Worm (Caenorhabditis elegans): ENCODE data around the gene F32D8.5.

The F32D8.5 gene

DNA sequence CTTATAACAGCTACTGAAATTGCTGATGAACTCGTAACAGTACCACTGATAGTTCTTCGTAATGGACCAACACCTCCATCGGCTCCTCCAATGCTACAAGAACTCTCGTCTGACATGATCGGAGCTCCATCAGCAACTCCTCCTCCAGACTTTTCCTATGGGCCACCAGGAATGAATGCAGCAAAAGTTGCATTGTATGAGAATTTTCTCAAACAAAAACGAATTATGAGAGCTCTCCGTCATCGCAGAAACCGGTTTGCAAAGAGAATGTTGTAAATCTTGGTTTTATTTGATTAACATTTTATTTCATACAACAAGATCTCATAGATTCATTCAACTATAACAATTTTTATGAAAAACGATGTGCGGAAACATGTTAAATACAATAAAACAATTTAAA, 7.0 kb upstream of the F32D8.5 start:
- TF ChIP-seq elt-3 (tag; optimal IDR thresholded peaks at IDR 0.05) (no peak), tbx-8 (GFP tag; optimal IDR thresholded peaks at IDR 0.05) (no peak), snpc-4 (tag; optimal IDR thresholded peaks at IDR 0.05) (no peak), nhr-12 (tag; optimal IDR thresholded peaks at IDR 0.05) (no peak), zip-8 (tag; optimal IDR thresholded peaks at IDR 0.05) (no peak), sptf-1 (tag; optimal IDR thresholded peaks at IDR 0.05) (no peak), mep-1 (tag; optimal IDR thresholded peaks at IDR 0.05) (no peak), pha-4 (tag; optimal IDR thresholded peaks at IDR 0.05) (no peak), lin-13 (tag; optimal IDR thresholded peaks at IDR 0.05) (no peak), lsy-2 (tag; optimal IDR thresholded peaks at IDR 0.05) (no peak), unc-120 (tag; optimal IDR thresholded peaks at IDR 0.05; ENCODE audit: poor library complexity, severe bottlenecking) (no peak), ceh-39 (tag; optimal IDR thresholded peaks at IDR 0.05) (no peak), nhr-237 (tag; optimal IDR thresholded peaks at IDR 0.05) (no peak), ztf-11 (tag; optimal IDR thresholded peaks at IDR 0.05) (no peak), ces-1 (GFP tag; optimal IDR thresholded peaks at IDR 0.05) (no peak), cnd-1 (tag; optimal IDR thresholded peaks at IDR 0.05) (no peak), lin-32 (GFP tag; optimal IDR thresholded peaks at IDR 0.05) (no peak)

- TF ChIP-seq nhr-12 (tag; optimal IDR thresholded peaks at IDR 0.05) (no peak), snpc-4 (tag; optimal IDR thresholded peaks at IDR 0.05) (no peak), unc-62 (GFP tag; optimal IDR thresholded peaks at IDR 0.05) (no peak), ztf-11 (tag; optimal IDR thresholded peaks at IDR 0.05) (no peak), pha-4 (tag; optimal IDR thresholded peaks at IDR 0.05) (no peak), sem-2 (GFP tag; optimal IDR thresholded peaks at IDR 0.05) (no peak), unc-39 (tag; optimal IDR thresholded peaks at IDR 0.05) (no peak), ceh-39 (tag; optimal IDR thresholded peaks at IDR 0.05) (no peak), unc-120 (tag; optimal IDR thresholded peaks at IDR 0.05; ENCODE audit: poor library complexity, severe bottlenecking) (no peak), ceh-83 (GFP tag; optimal IDR thresholded peaks at IDR 0.05) (no peak), flh-1 (GFP tag; optimal IDR thresholded peaks at IDR 0.05) (no peak), ces-1 (GFP tag; optimal IDR thresholded peaks at IDR 0.05) (no peak), hlh-1 (tag; optimal IDR thresholded peaks at IDR 0.05) (no peak), elt-1 (tag; optimal IDR thresholded peaks at IDR 0.05; ENCODE audit: borderline replicate concordance, insufficient read depth) (no peak), M03D4.4 (tag; optimal IDR thresholded peaks at IDR 0.05) (no peak), zip-8 (tag; optimal IDR thresholded peaks at IDR 0.05) (no peak), ham-2 (GFP tag; optimal IDR thresholded peaks at IDR 0.05) (no peak), mep-1 (tag; optimal IDR thresholded peaks at IDR 0.05) (no peak), mls-2 (tag; optimal IDR thresholded peaks at IDR 0.05) (no peak), blmp-1 (tag; optimal IDR thresholded peaks at IDR 0.05) (no peak)
These were observed 6.4 kb upstream of the F32D8.5 start for ce11 chrV:10888153-10888552.

DNA sequence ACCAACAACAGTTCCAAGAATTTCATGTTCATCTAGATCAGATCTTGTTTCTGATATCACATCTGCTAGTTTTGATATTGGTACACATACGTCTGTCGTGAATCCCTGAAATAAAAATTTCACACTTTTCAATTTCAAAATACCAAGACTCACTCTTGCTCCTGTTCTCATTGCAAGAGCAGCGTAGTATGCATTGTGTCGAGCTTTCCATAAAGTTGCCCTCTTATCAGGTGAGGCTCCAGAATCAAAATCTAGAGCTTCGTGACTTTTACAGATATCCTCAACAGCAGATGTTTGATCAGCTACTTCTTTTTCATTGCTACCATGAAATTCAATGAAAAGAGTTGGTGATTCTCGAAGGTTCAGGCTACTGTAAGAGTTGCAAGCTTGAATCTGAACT, 5.6 kb upstream of the F32D8.5 start, which contains the start of gene F32D8.11:
Gene F32D8.11, minus strand, starts transcription at position 101 of the 400 bp plus-strand sequence.
- TF ChIP-seq ztf-11 (tag; optimal IDR thresholded peaks at IDR 0.05) (no peak), nhr-2 (tag; optimal IDR thresholded peaks at IDR 0.05) (no peak), hlh-1 (tag; optimal IDR thresholded peaks at IDR 0.05) (no peak), mab-5 (tag; optimal IDR thresholded peaks at IDR 0.05) (no peak), M03D4.4 (tag; optimal IDR thresholded peaks at IDR 0.05) (no peak), flh-1 (GFP tag; optimal IDR thresholded peaks at IDR 0.05) (no peak), elt-3 (tag; optimal IDR thresholded peaks at IDR 0.05) (no peak), cnd-1 (tag; optimal IDR thresholded peaks at IDR 0.05) (no peak), blmp-1 (tag; optimal IDR thresholded peaks at IDR 0.05) (no peak), pha-4 (tag; optimal IDR thresholded peaks at IDR 0.05) (no peak), unc-62 (GFP tag; optimal IDR thresholded peaks at IDR 0.05) (no peak), ham-2 (GFP tag; optimal IDR thresholded peaks at IDR 0.05) (no peak), ceh-83 (GFP tag; optimal IDR thresholded peaks at IDR 0.05) (no peak), tbx-8 (GFP tag; optimal IDR thresholded peaks at IDR 0.05) (no peak), bed-3 (GFP tag; optimal IDR thresholded peaks at IDR 0.05) (no peak), nhr-76 (tag; optimal IDR thresholded peaks at IDR 0.05) (no peak)

ce11 chrV:10889774-10890173, 4.8 kb upstream of the F32D8.5 start:
- TF ChIP-seq nhr-76 (tag; optimal IDR thresholded peaks at IDR 0.05) (no peak), drap-1 (GFP tag; optimal IDR thresholded peaks at IDR 0.05) (no peak), lsy-2 (tag; optimal IDR thresholded peaks at IDR 0.05) (no peak), ces-1 (GFP tag; optimal IDR thresholded peaks at IDR 0.05) (no peak), unc-39 (tag; optimal IDR thresholded peaks at IDR 0.05) (no peak), zip-8 (tag; optimal IDR thresholded peaks at IDR 0.05) (no peak)

Measured in whole organism, mixed stage, embryonic.